Fruit fly (Drosophila melanogaster): ENCODE measurements around the gene Root.

DNA sequence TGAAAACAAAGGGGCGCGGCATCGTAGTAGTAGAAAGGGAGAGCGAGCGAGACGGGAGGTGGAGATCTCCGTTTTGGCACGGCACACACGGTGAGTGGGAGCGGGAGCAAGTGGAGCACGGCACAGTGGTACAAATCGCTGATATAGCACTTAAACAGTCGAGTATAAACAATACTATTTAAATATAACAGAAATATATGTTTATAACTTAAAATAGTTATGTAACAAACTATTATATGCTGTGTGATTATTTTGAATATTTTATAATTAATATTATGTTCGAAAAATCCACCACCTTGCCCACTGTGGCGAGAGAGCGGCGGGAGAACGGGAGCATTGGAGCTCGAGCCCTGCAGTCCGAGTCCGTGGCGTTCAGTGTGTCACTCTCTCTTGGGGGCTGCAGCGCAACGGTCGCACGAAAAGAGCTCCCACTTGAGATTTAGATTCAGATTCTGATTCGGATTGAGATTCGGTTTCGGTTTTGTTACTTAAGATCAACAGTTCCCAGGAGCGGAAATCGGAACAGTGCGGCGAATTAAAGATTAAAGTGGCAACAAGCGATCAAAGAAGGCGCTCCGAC is 28.0 kb downstream of the Root start, which contains the start of gene Kal1:
- TF ChIP-seq CG15336 (GFP tag; IDR thresholded peaks at IDR 0.05) (peak; percentile 99), dsx (GFP tag; optimal IDR thresholded peaks at IDR 0.05; ENCODE audit: poor library complexity, severe bottlenecking) (peak; percentile 98), Lpt (GFP tag; optimal IDR thresholded peaks at IDR 0.05) (peak; percentile 93), CG4318 (GFP tag; optimal IDR thresholded peaks at IDR 0.05) (peak; percentile 87), Sox14 (GFP tag; optimal IDR thresholded peaks at IDR 0.05) (peak; percentile 93), Eip75B (GFP tag; optimal IDR thresholded peaks at IDR 0.05) (peak; percentile 95), ss (GFP tag; optimal IDR thresholded peaks at IDR 0.05) (peak; percentile 99), achi (GFP tag; optimal IDR thresholded peaks at IDR 0.05) (peak; percentile 98), CG10631 (GFP tag; optimal IDR thresholded peaks at IDR 0.05) (peak; percentile 97), Sox102F (GFP tag; optimal IDR thresholded peaks at IDR 0.05) (peak; percentile 96)

All from whole organism, prepupa.